Worm (Caenorhabditis elegans) whole organism, L4 larva: Measurements from ENCODE around the gene F13E9.9.
A peak's percentile ranks its signal among the peaks of the same experiment; 100 is the strongest.

Experiments used
- F10B5.3 ChIP-seq: sonication (generic microtip); optimal IDR thresholded peaks from 2 replicates; lab custom pipeline; 2016; ENCODE audit warnings: mild to moderate bottlenecking, missing genetic modification characterization, missing compliant biosample characterization
- F26F4.8 ChIP-seq: fragments of 200-800 bp; sonication (Bioruptor generic); conservative IDR thresholded peaks from 2 replicates; pipeline ENCODE4 v1.3.6; 2022; ENCODE audit warnings: missing genetic modification characterization, missing compliant biosample characterization
- F44E2.7 ChIP-seq: fragments of 200-800 bp; sonication (Bioruptor generic); IDR thresholded peaks from 2 replicates; pipeline ENCODE4 v2.1.2; 2022; ENCODE audit warnings: missing genetic modification characterization, missing compliant biosample characterization
- R02D3.7 ChIP-seq: fragments of 150-350 bp; sonication (generic microtip); optimal IDR thresholded peaks from 3 replicates; lab custom pipeline; 2014; ENCODE audit warnings: missing biosample characterization, missing genetic modification characterization
- T20F7.1 ChIP-seq: fragments of 200-800 bp; sonication (Bioruptor generic); optimal IDR thresholded peaks from 2 replicates; lab custom pipeline; 2018; ENCODE audit warnings: mild to moderate bottlenecking, missing genetic modification characterization, missing compliant biosample characterization
- Y105C5A.15 ChIP-seq: fragments of 200-800 bp; sonication (Bioruptor generic); IDR thresholded peaks from 2 replicates; pipeline ENCODE4 v1.3.6; 2022; ENCODE audit warnings: missing genetic modification characterization, missing compliant biosample characterization
- ZK337.2 ChIP-seq: fragments of 200-800 bp; sonication (Bioruptor generic); IDR thresholded peaks from 2 replicates; pipeline ENCODE4 v1.3.6; 2022; ENCODE audit warnings: missing genetic modification reagents, missing genetic modification characterization, missing compliant biosample characterization
- ZK546.5 ChIP-seq, 2 experiments: sonication (generic microtip); optimal IDR thresholded peaks; 2 replicates each; lab custom pipeline; 2017; ENCODE audit warnings: missing biosample characterization in 2 of 2, missing genetic modification characterization in 2 of 2
- ama-1 ChIP-seq: fragments of 150-350 bp; optimal IDR thresholded peaks from 2 replicates; lab custom pipeline; 2014; ENCODE audit warnings: inconsistent platforms, mixed read lengths
- arid-1 ChIP-seq: fragments of 200-800 bp; sonication (Bioruptor generic); conservative IDR thresholded peaks from 2 replicates; pipeline ENCODE4 v1.3.6; 2022; ENCODE audit warnings: missing genetic modification reagents, missing genetic modification characterization, missing compliant biosample characterization
- attf-4 ChIP-seq: sonication (generic microtip); optimal IDR thresholded peaks from 3 replicates; lab custom pipeline; 2017; ENCODE audit warnings: missing biosample characterization, missing genetic modification characterization
- ceh-28 ChIP-seq: fragments of 150-350 bp; optimal IDR thresholded peaks from 2 replicates; lab custom pipeline; 2014; ENCODE audit warnings: missing biosample characterization, missing genetic modification reagents, missing genetic modification characterization
- ceh-32 ChIP-seq: sonication (generic microtip); optimal IDR thresholded peaks from 2 replicates; lab custom pipeline; 2016; ENCODE audit warnings: mild to moderate bottlenecking, missing genetic modification characterization, missing compliant biosample characterization; ENCODE audit not compliant: poor library complexity
- cey-2 ChIP-seq: sonication (generic microtip); optimal IDR thresholded peaks from 3 replicates; lab custom pipeline; 2017; ENCODE audit warnings: missing genetic modification characterization, mild to moderate bottlenecking, missing compliant biosample characterization, antibody characterized with exemption, borderline replicate concordance; ENCODE audit not compliant: insufficient read depth
- ctbp-1 ChIP-seq: fragments of 200-800 bp; sonication (Bioruptor generic); IDR thresholded peaks from 2 replicates; pipeline ENCODE4 v1.3.6; 2022; ENCODE audit warnings: missing genetic modification reagents, missing genetic modification characterization, missing compliant biosample characterization
- daf-12 ChIP-seq: fragments of 150-350 bp; optimal IDR thresholded peaks from 2 replicates; lab custom pipeline; 2014; ENCODE audit warnings: missing biosample characterization, missing genetic modification reagents, missing genetic modification characterization
- dpl-1 ChIP-seq: fragments of 150-350 bp; optimal IDR thresholded peaks from 2 replicates; lab custom pipeline; 2014; ENCODE audit warnings: missing biosample characterization, missing genetic modification reagents, missing genetic modification characterization
- dve-1 ChIP-seq: sonication (generic microtip); optimal IDR thresholded peaks from 2 replicates; lab custom pipeline; 2017; ENCODE audit warnings: antibody characterized with exemption, mild to moderate bottlenecking, missing genetic modification characterization, missing compliant biosample characterization; ENCODE audit not compliant: insufficient read depth
- egl-43 ChIP-seq: fragments of 200-800 bp; sonication (Bioruptor generic); IDR thresholded peaks from 2 replicates; pipeline ENCODE4 v1.3.6; 2022; ENCODE audit warnings: missing genetic modification reagents, missing genetic modification characterization, missing compliant biosample characterization
- fkh-10 ChIP-seq: fragments of 150-350 bp; optimal IDR thresholded peaks from 2 replicates; lab custom pipeline; 2014; ENCODE audit warnings: missing biosample characterization, missing genetic modification reagents, missing genetic modification characterization
- gei-8 ChIP-seq: fragments of 200-800 bp; sonication (Bioruptor generic); optimal IDR thresholded peaks from 2 replicates; lab custom pipeline; 2018; ENCODE audit warnings: mild to moderate bottlenecking, missing genetic modification characterization, missing compliant biosample characterization
- hif-1 ChIP-seq, 2 experiments: sonication (generic microtip); optimal IDR thresholded peaks; 2 replicates each; lab custom pipeline; 2016 to 2017; ENCODE audit warnings: missing compliant biosample characterization in 2 of 2, missing genetic modification characterization in 2 of 2, missing genetic modification reagents in 2 of 2, missing genotype in 2 of 2, mild to moderate bottlenecking in 1 of 2
- hlh-11 ChIP-seq: fragments of 200-800 bp; sonication (Bioruptor generic); optimal IDR thresholded peaks from 2 replicates; lab custom pipeline; 2018; ENCODE audit warnings: mild to moderate bottlenecking, missing genetic modification characterization, missing compliant biosample characterization
- hlh-30 ChIP-seq: sonication (generic microtip); optimal IDR thresholded peaks from 2 replicates; lab custom pipeline; 2017; ENCODE audit warnings: antibody characterized with exemption, mild to moderate bottlenecking, missing genetic modification characterization, missing compliant biosample characterization; ENCODE audit not compliant: insufficient read depth
- hmg-1.1 ChIP-seq: fragments of 200-800 bp; sonication (Bioruptor generic); IDR thresholded peaks from 2 replicates; pipeline ENCODE4 v1.3.6; 2022; ENCODE audit warnings: missing genetic modification reagents, missing genetic modification characterization, missing compliant biosample characterization
- jun-1 ChIP-seq: fragments of 150-350 bp; optimal IDR thresholded peaks from 2 replicates; lab custom pipeline; 2014; ENCODE audit warnings: missing biosample characterization, missing genetic modification reagents, missing genetic modification characterization
- lin-1 ChIP-seq: fragments of 200-800 bp; sonication (Bioruptor generic); IDR thresholded peaks from 2 replicates; pipeline ENCODE4 v1.3.6; 2022; ENCODE audit warnings: missing genetic modification reagents, missing genetic modification characterization, missing compliant biosample characterization
- lin-13 ChIP-seq: fragments of 150-350 bp; optimal IDR thresholded peaks from 2 replicates; lab custom pipeline; 2014; ENCODE audit warnings: missing biosample characterization, missing genetic modification reagents, missing genetic modification characterization
- lin-29 ChIP-seq: fragments of 200-800 bp; sonication (Bioruptor generic); IDR thresholded peaks from 2 replicates; pipeline ENCODE4 v1.3.6; 2022; ENCODE audit warnings: missing genetic modification reagents, missing genetic modification characterization, missing compliant biosample characterization
- lir-3 ChIP-seq: sonication (generic microtip); optimal IDR thresholded peaks from 2 replicates; lab custom pipeline; 2016; ENCODE audit warnings: mild to moderate bottlenecking, missing genetic modification characterization, missing compliant biosample characterization
- lsy-2 ChIP-seq, 2 experiments: fragments of 150-350 bp in 1 of 2; sonication (generic microtip) in 1 of 2; optimal IDR thresholded peaks; 2 replicates each; lab custom pipeline; 2014 to 2017; ENCODE audit warnings: missing biosample characterization in 2 of 2, missing genetic modification characterization in 2 of 2
- madf-5 ChIP-seq, 2 experiments: fragments of 200-800 bp; sonication (Bioruptor generic); IDR thresholded peaks; 2 replicates each; pipeline ENCODE4 v1.3.6; 2022; ENCODE audit warnings: missing compliant biosample characterization in 2 of 2, missing genetic modification characterization in 2 of 2
- mdt-29 ChIP-seq: fragments of 200-800 bp; sonication (Bioruptor generic); IDR thresholded peaks from 2 replicates; pipeline ENCODE4 v1.3.6; 2022; ENCODE audit warnings: missing genetic modification reagents, missing genetic modification characterization, missing compliant biosample characterization
- mes-2 ChIP-seq: sonication (generic microtip); optimal IDR thresholded peaks from 2 replicates; lab custom pipeline; 2016; ENCODE audit warnings: missing genotype, mild to moderate bottlenecking, missing genetic modification characterization, missing compliant biosample characterization; ENCODE audit not compliant: poor library complexity, severe bottlenecking
- mxl-3 ChIP-seq: fragments of 200-800 bp; sonication (Bioruptor generic); optimal IDR thresholded peaks from 2 replicates; lab custom pipeline; 2018; ENCODE audit warnings: mild to moderate bottlenecking, missing genetic modification characterization, missing compliant biosample characterization
- nhr-237 ChIP-seq: sonication (generic microtip); optimal IDR thresholded peaks from 2 replicates; lab custom pipeline; 2017; ENCODE audit warnings: missing biosample characterization, missing genetic modification characterization
- nhr-25 ChIP-seq: sonication (generic microtip); optimal IDR thresholded peaks from 2 replicates; lab custom pipeline; 2017; ENCODE audit warnings: missing genetic modification characterization, mild to moderate bottlenecking, missing compliant biosample characterization, antibody characterized with exemption, moderate library complexity, borderline replicate concordance; ENCODE audit not compliant: insufficient read depth
- nhr-42 ChIP-seq: fragments of 200-800 bp; sonication (Bioruptor generic); IDR thresholded peaks from 2 replicates; pipeline ENCODE4 v1.3.6; 2022; ENCODE audit warnings: missing genetic modification characterization, missing compliant biosample characterization
- nhr-48 ChIP-seq: sonication (generic microtip); optimal IDR thresholded peaks from 2 replicates; lab custom pipeline; 2016; ENCODE audit warnings: mild to moderate bottlenecking, missing genetic modification characterization, missing compliant biosample characterization
- nhr-6 ChIP-seq: fragments of 150-350 bp; optimal IDR thresholded peaks from 2 replicates; lab custom pipeline; 2014; ENCODE audit warnings: missing biosample characterization, missing genetic modification characterization
- nhr-77 ChIP-seq: fragments of 150-350 bp; optimal IDR thresholded peaks from 2 replicates; lab custom pipeline; 2014; ENCODE audit warnings: missing biosample characterization, missing genetic modification characterization
- pha-4 ChIP-seq, 2 experiments: fragments of 150-350 bp in 1 of 2; fragments of 200-800 bp in 1 of 2; sonication (Bioruptor generic) in 1 of 2; IDR thresholded peaks in 1 of 2; optimal IDR thresholded peaks in 1 of 2; 2 replicates each; pipeline versions ENCODE4 v1.3.6 to Lab custom; 2014 to 2022; ENCODE audit warnings: missing genetic modification characterization in 2 of 2, missing genetic modification reagents in 2 of 2, missing biosample characterization in 1 of 2, missing compliant biosample characterization in 1 of 2
- saeg-2 ChIP-seq: fragments of 200-800 bp; sonication (Bioruptor generic); IDR thresholded peaks from 2 replicates; pipeline ENCODE4 v1.3.6; 2022; ENCODE audit warnings: missing genetic modification reagents, missing genetic modification characterization, missing compliant biosample characterization
- set-16 ChIP-seq: fragments of 200-800 bp; sonication (Bioruptor generic); IDR thresholded peaks from 2 replicates; pipeline ENCODE4 v1.3.6; 2022; ENCODE audit warnings: missing genetic modification reagents, missing genetic modification characterization, missing compliant biosample characterization
- snpc-4 ChIP-seq: fragments of 150-350 bp; optimal IDR thresholded peaks from 2 replicates; lab custom pipeline; 2014; ENCODE audit warnings: missing biosample characterization, missing genetic modification characterization
- spr-1 ChIP-seq: sonication (generic microtip); optimal IDR thresholded peaks from 2 replicates; lab custom pipeline; 2016; ENCODE audit warnings: mild to moderate bottlenecking, missing genetic modification characterization, missing compliant biosample characterization
- vab-7 ChIP-seq: fragments of 200-800 bp; sonication (Bioruptor generic); IDR thresholded peaks from 2 replicates; pipeline ENCODE4 v1.3.6; 2022; ENCODE audit warnings: missing genetic modification reagents, missing genetic modification characterization, missing compliant biosample characterization
- zfp-3 ChIP-seq: fragments of 200-800 bp; sonication (Bioruptor generic); conservative IDR thresholded peaks from 2 replicates; pipeline ENCODE4 v1.3.6; 2022; ENCODE audit warnings: missing genetic modification reagents, missing genetic modification characterization, missing compliant biosample characterization

F13E9.9 gene

DNA sequence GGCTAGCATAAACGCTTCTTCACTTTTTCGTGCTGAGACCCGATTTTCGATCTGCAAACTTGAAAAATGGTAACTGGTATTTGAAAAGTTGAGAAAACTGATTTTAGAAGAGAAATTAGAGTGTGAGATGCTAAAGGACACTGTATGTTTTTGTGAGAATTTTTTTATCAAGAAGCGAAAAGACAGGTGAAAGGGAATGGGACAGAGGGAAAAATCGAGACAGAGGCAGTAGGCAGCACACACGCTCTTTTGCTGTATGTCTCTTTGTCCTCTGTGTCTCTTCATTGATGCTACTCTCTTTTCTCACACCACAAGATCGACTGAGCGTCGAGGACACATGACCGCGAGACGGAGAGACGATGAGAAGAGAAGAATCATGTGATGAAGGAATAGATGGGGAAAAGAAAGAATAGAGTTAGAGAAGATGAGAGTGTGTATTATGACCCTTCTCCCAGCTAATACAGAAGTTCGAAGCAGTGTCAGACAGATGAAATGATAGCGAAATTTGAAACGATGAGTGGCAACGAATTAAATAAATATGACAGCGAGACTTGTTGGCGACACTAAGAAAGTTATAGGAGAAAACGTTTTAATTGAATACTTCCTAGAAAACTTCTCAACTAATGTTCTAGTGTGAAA, 37.0 kb upstream of the F13E9.9 start, which contains the start of gene lgg-2 (continued):
- TF ChIP-seq vab-7 (GFP tag; lab: Robert Waterston, UW) (no peak), R02D3.7 (tag; lab: Kevin White, UChicago) (no peak), attf-4 (tag; lab: Kevin White, UChicago) (peak; percentile 65), dpl-1 (GFP tag; lab: Kevin White, UChicago) (peak; percentile 66), lin-13 (GFP tag; lab: Kevin White, UChicago) (peak; percentile 89), zfp-3 (GFP tag; lab: Robert Waterston, UW) (peak; percentile 89), snpc-4 (tag; lab: Kevin White, UChicago) (no peak), gei-8 (peak; percentile 75), nhr-237 (no peak), saeg-2 (GFP tag; lab: Robert Waterston, UW) (peak; percentile 89), nhr-6 (tag; lab: Kevin White, UChicago) (peak; percentile 97), lir-3 (tag; lab: Kevin White, UChicago) (no peak), nhr-48 (tag; lab: Kevin White, UChicago) (peak; percentile 98), ama-1 (lab: Kevin White, UChicago) (peak; percentile 19), mxl-3 (GFP tag; lab: Kevin White, UChicago) (peak; percentile 84), cey-2 (tag; lab: Kevin White, UChicago) (peak; percentile 63), F10B5.3 (tag; lab: Kevin White, UChicago) (peak; percentile 6), hif-1 (tag; optimal IDR thresholded peaks at IDR 0.05; lab: Kevin White, UChicago) (peak; percentile 24 to 77), mdt-29 (GFP tag; lab: Robert Waterston, UW) (peak; percentile 93), ceh-28 (tag; lab: Kevin White, UChicago) (peak; percentile 75), fkh-10 (GFP tag; lab: Kevin White, UChicago) (peak; percentile 47), jun-1 (peak; percentile 91), pha-4 (GFP tag; IDR thresholded peaks at IDR 0.05; lab: Robert Waterston, UW) (peak; percentile 78), pha-4 (tag; optimal IDR thresholded peaks at IDR 0.05; lab: Kevin White, UChicago) (peak; percentile 98), lin-29 (peak; percentile 54; the same call in 1 of the 2 replicates), spr-1 (peak; percentile 82), F44E2.7 (GFP tag; lab: Robert Waterston, UW) (no peak), nhr-42 (GFP tag; lab: Robert Waterston, UW) (peak; percentile 87), hlh-11 (tag; lab: Kevin White, UChicago) (peak; percentile 100), dve-1 (tag; lab: Kevin White, UChicago) (peak; percentile 97), Y105C5A.15 (GFP tag; lab: Robert Waterston, UW) (peak; percentile 58; the same call in 1 of the 2 replicates), ctbp-1 (GFP tag; lab: Robert Waterston, UW) (peak; percentile 87), set-16 (GFP tag; lab: Robert Waterston, UW) (peak; percentile 76), nhr-77 (tag; lab: Kevin White, UChicago) (peak; percentile 88), ZK546.5 (tag; optimal IDR thresholded peaks at IDR 0.05; lab: Kevin White, UChicago) (no peak), ceh-32 (peak; percentile 4), lin-1 (peak; percentile 91), madf-5 (GFP tag; IDR thresholded peaks at IDR 0.05; lab: Robert Waterston, UW) (no peak), ZK337.2 (GFP tag; lab: Robert Waterston, UW) (no peak), lsy-2 (tag; optimal IDR thresholded peaks at IDR 0.05; lab: Kevin White, UChicago) (peak; percentile 88 to 95), F26F4.8 (GFP tag; lab: Robert Waterston, UW) (no peak), arid-1 (peak; percentile 69; the same call in 1 of the 2 replicates), nhr-25 (peak; percentile 86), T20F7.1 (GFP tag; lab: Kevin White, UChicago) (peak; percentile 83), hlh-30 (tag; lab: Kevin White, UChicago) (peak; percentile 100), hmg-1.1 (peak; percentile 87), egl-43 (GFP tag; lab: Robert Waterston, UW) (peak; percentile 65; the same call in 1 of the 2 replicates), mes-2 (tag; lab: Kevin White, UChicago) (peak; percentile 86), daf-12 (tag; lab: Kevin White, UChicago) (no peak)
